Worm (Caenorhabditis elegans) whole organism, L3 larva: ENCODE results near the gene msp-65.

Experiments
- aly-2 ChIP-seq: fragments of 150-350 bp; optimal IDR thresholded peaks from 2 replicates; lab custom pipeline; 2014; ENCODE audit warnings: missing biosample characterization, missing genetic modification characterization
- ama-1 ChIP-seq: fragments of 150-350 bp; optimal IDR thresholded peaks from 2 replicates; lab custom pipeline; 2018
- lin-15B ChIP-seq: fragments of 150-350 bp; optimal IDR thresholded peaks from 2 replicates; lab custom pipeline; 2014; ENCODE audit warnings: missing biosample characterization, missing genetic modification characterization
- lin-39 ChIP-seq: fragments of 150-350 bp; optimal IDR thresholded peaks from 2 replicates; lab custom pipeline; 2018; ENCODE audit warnings: missing biosample characterization, missing genetic modification reagents, missing genetic modification characterization
- lsy-12 ChIP-seq: sonication (generic microtip); optimal IDR thresholded peaks from 2 replicates; lab custom pipeline; 2016; ENCODE audit warnings: mild to moderate bottlenecking, missing genetic modification characterization, missing compliant biosample characterization
- mdl-1 ChIP-seq: fragments of 150-350 bp; optimal IDR thresholded peaks from 2 replicates; lab custom pipeline; 2014; ENCODE audit warnings: missing biosample characterization, missing genetic modification characterization
- nfya-1 ChIP-seq: sonication (generic microtip); optimal IDR thresholded peaks from 2 replicates; lab custom pipeline; 2017; ENCODE audit warnings: missing genetic modification characterization, mild to moderate bottlenecking, missing compliant biosample characterization, antibody characterized with exemption, moderate library complexity; ENCODE audit not compliant: insufficient read depth
- pha-4 ChIP-seq: fragments of 150-350 bp; optimal IDR thresholded peaks from 2 replicates; lab custom pipeline; 2014; ENCODE audit warnings: missing biosample characterization, missing genetic modification reagents, missing genetic modification characterization
- pqm-1 ChIP-seq: fragments of 150-350 bp; optimal IDR thresholded peaks from 2 replicates; lab custom pipeline; 2017; ENCODE audit warnings: missing biosample characterization, missing genetic modification characterization, inconsistent platforms
- snpc-4 ChIP-seq: fragments of 150-350 bp; optimal IDR thresholded peaks from 2 replicates; lab custom pipeline; 2014; ENCODE audit warnings: missing biosample characterization, missing genetic modification characterization
- unc-39 ChIP-seq: sonication (generic microtip); optimal IDR thresholded peaks from 4 replicates; lab custom pipeline; 2017; ENCODE audit warnings: missing biosample characterization, missing genetic modification characterization
- unc-62 ChIP-seq: fragments of 150-350 bp; sonication (generic microtip); optimal IDR thresholded peaks from 4 replicates; lab custom pipeline; 2014; ENCODE audit warnings: missing biosample characterization, missing genetic modification reagents, missing genetic modification characterization
- zag-1 ChIP-seq: fragments of 150-350 bp; optimal IDR thresholded peaks from 2 replicates; lab custom pipeline; 2014; ENCODE audit warnings: missing biosample characterization, missing genetic modification characterization

DNA sequence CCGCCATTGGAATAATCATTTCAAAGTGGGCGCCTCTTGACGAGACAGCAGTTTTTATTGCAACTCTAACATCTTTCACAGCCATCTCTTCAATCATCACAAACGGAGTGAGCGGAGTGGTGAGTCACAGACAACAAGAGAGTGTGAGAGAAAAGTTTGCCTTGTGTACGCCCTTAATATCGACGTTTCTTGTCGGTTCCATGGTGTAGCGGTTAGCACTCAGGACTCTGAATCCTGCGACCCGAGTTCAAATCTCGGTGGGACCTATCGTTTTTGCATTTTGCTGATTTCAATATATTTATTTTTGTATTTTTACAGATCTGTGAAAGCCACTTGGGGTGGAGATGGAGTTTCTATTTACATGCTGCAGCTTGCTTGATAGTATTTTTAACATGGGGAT, 18.2 kb downstream of the msp-65 start:
- TF ChIP-seq snpc-4 (tag; lab: Kevin White, UChicago) (peak; percentile 9), zag-1 (tag; lab: Kevin White, UChicago) (no peak), aly-2 (no peak), nfya-1 (tag; lab: Kevin White, UChicago) (peak; percentile 63), unc-62 (GFP tag; lab: Kevin White, UChicago) (no peak), lin-15B (tag; lab: Kevin White, UChicago) (peak; percentile 40), lin-39 (tag; lab: Kevin White, UChicago) (no peak), unc-39 (tag; lab: Kevin White, UChicago) (no peak), lsy-12 (tag; lab: Kevin White, UChicago) (peak; percentile 42), mdl-1 (tag; lab: Kevin White, UChicago) (no peak), ama-1 (lab: Kevin White, UChicago) (no peak), pqm-1 (tag; lab: Kevin White, UChicago) (peak; percentile 52), pha-4 (tag; lab: Kevin White, UChicago) (peak; percentile 63)
